Worm (Caenorhabditis elegans) whole organism, mixed stage, embryonic: ENCODE data around the gene pigc-1.

ENCODE experiments used
- unc-39 ChIP-seq: fragments of 150-350 bp; optimal IDR thresholded peaks from 2 replicates; lab custom pipeline; 2014; ENCODE audit warnings: missing biosample characterization, missing genetic modification characterization
- unc-62 ChIP-seq: fragments of 150-350 bp; optimal IDR thresholded peaks from 2 replicates; lab custom pipeline; 2014; ENCODE audit warnings: missing biosample characterization, missing genetic modification reagents, missing genetic modification characterization

- TF ChIP-seq unc-62 (GFP tag; lab: Kevin White, UChicago) (no peak), unc-39 (no peak)
These were observed 31.6 kb upstream of the pigc-1 start, which contains the start of gene C10C5.3 for ce11 chrIV:9374529-9374928.
